Worm (Caenorhabditis elegans) whole organism, L2 larva: ENCODE measurements around the gene mltn-8.

ENCODE experiments used
- ZK546.5 ChIP-seq: sonication (generic microtip); optimal IDR thresholded peaks from 2 replicates; lab custom pipeline; 2017; ENCODE audit warnings: missing biosample characterization, missing genetic modification characterization
- ama-1 ChIP-seq: fragments of 150-350 bp; optimal IDR thresholded peaks from 2 replicates; lab custom pipeline; 2018; ENCODE audit warnings: inconsistent platforms
- ztf-11 ChIP-seq: sonication (generic microtip); optimal IDR thresholded peaks from 2 replicates; lab custom pipeline; 2017; ENCODE audit warnings: missing biosample characterization, missing genetic modification characterization

DNA sequence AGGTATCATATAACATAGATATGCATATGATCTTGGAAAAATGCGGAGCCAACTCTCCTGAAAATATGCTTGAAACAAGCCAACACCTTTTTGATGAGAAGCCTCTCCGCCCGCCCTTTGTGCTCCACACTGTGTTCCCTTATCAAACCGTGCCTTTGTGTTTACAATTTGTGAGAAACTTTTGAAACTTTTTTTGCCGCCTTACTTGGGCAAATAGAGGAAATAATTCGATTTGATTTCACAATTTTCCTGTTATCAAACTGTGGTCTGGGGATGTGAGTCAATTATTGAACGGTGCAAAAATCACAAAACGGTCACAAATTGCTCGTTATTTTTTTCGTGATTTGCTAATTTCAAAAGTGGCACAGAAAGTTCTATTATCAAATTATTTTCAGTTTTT is 47.5 kb downstream of the mltn-8 start:
- TF ChIP-seq ztf-11 (tag; lab: Kevin White, UChicago) (no peak), ama-1 (lab: Kevin White, UChicago) (no peak), ZK546.5 (no peak)
